Worm (Caenorhabditis elegans): ENCODE results near the gene C01G10.14.

- TF ChIP-seq ama-1 (optimal IDR thresholded peaks at IDR 0.05): no peak
- TF ChIP-seq dpl-1 (GFP tag; optimal IDR thresholded peaks at IDR 0.05): no peak
- no peak for TF ChIP-seq alr-1 (tag; optimal IDR thresholded peaks at IDR 0.05; ENCODE audit: borderline replicate concordance)
- no peak for TF ChIP-seq hlh-17 (GFP tag; optimal IDR thresholded peaks at IDR 0.05; ENCODE audit: borderline replicate concordance)
- no peak for TF ChIP-seq elt-3 (tag; optimal IDR thresholded peaks at IDR 0.05)
- TF ChIP-seq nhr-28 (tag; optimal IDR thresholded peaks at IDR 0.05): no peak
- no peak for TF ChIP-seq egl-13 (tag; optimal IDR thresholded peaks at IDR 0.05)
Observed at ce11 chrV:15088613-15089012, 17.1 kb downstream of the C01G10.14 start, which contains the start of gene C01G10.18.
